Worm (Caenorhabditis elegans): Measurements from ENCODE around the gene srbc-11.

DNA sequence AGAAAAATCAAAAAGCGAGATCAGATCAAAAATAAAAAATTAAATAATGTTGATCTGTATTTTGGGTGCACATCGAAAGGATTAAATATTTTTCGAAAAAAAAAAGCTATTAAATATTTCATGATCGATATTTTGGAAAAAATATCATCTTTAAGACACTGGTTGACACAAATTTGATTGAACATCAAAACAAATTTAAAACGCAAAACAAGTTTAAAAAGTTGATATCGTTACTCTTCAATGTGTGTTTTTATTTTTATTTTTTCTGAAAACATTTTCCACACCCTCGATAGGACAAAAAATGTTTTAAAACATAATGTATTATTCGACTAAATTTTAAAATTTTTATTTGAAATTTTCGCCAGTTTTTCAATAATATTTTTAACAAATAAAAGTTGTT is 42.9 kb upstream of the srbc-11 start, which contains the start of gene C54F6.12:
- TF ChIP-seq nhr-25 (tag; optimal IDR thresholded peaks at IDR 0.05) (no peak), ceh-82 (tag; optimal IDR thresholded peaks at IDR 0.05) (no peak), unc-55 (GFP tag; optimal IDR thresholded peaks at IDR 0.05) (no peak), snpc-4 (tag; optimal IDR thresholded peaks at IDR 0.05) (no peak), sma-9 (GFP tag; optimal IDR thresholded peaks at IDR 0.05) (no peak), sma-9 (tag; optimal IDR thresholded peaks at IDR 0.05) (no peak), blmp-1 (tag; optimal IDR thresholded peaks at IDR 0.05; ENCODE audit: insufficient read depth) (no peak)

Measured in whole organism, L2 larva.